Worm (Caenorhabditis elegans) whole organism, midembryonic: ENCODE data around the gene famp-1.

Source experiments
- flt-1 ChIP-seq: fragments of 200-800 bp; sonication (Bioruptor generic); IDR thresholded peaks from 2 replicates; pipeline ENCODE4 v1.3.6; 2022; ENCODE audit warnings: missing genetic modification characterization, missing compliant biosample characterization
- klf-2 ChIP-seq: fragments of 200-800 bp; sonication (Bioruptor generic); conservative IDR thresholded peaks from 2 replicates; pipeline ENCODE4 v1.3.6; 2022; ENCODE audit warnings: missing genetic modification reagents, missing genetic modification characterization, missing compliant biosample characterization
- ref-1 ChIP-seq: fragments of 200-800 bp; sonication (Bioruptor generic); conservative IDR thresholded peaks from 2 replicates; pipeline ENCODE4 v1.3.6; 2022; ENCODE audit warnings: missing genetic modification reagents, missing genetic modification characterization, missing compliant biosample characterization
- tab-1 ChIP-seq: fragments of 200-800 bp; sonication (Bioruptor generic); IDR thresholded peaks from 2 replicates; pipeline ENCODE4 v1.3.6; 2022; ENCODE audit warnings: missing genetic modification characterization, missing compliant biosample characterization
- ztf-23 ChIP-seq: fragments of 200-800 bp; sonication (Bioruptor generic); IDR thresholded peaks from 2 replicates; pipeline ENCODE4 v1.3.6; 2022; ENCODE audit warnings: missing genetic modification reagents, missing genetic modification characterization, missing compliant biosample characterization

DNA sequence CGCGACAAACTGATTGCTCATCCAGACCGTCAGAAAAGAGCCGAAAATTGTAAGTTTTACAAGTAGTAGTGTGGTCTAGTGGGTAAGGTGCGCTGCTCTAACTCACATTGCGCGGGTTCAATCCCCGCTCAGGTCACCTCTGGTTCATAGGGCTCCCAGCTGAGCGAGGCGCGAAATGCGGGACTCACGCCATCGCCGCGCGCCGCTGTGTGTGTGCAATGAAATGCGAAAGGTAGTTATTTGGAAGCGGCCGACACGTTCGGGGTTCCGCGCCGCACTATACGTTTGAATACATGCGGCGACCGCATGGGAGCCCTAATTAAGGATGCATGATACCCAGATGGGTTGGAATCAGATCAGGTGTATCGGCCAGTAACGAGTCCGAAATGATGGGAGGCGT is 17.3 kb downstream of the famp-1 start:
- TF ChIP-seq ref-1: no peak
- TF ChIP-seq ztf-23: no peak
- no peak for TF ChIP-seq flt-1 (GFP tag; lab: Robert Waterston, UW)
- no peak for TF ChIP-seq tab-1 (GFP tag; lab: Robert Waterston, UW)
- no peak for TF ChIP-seq klf-2 (GFP tag; lab: Robert Waterston, UW)
